Fruit fly (Drosophila melanogaster) whole organism: ENCODE measurements around the gene CG8916.

Source experiments
- CG8478 ChIP-seq: fragments of >200 bp; optimal IDR thresholded peaks from 2 replicates; lab custom pipeline; 2018; ENCODE audit warnings: inconsistent platforms
- Dll ChIP-seq: fragments of >200 bp; optimal IDR thresholded peaks from 2 replicates; lab custom pipeline; 2017
- EcR ChIP-seq, 2 experiments: fragments of >200 bp; optimal IDR thresholded peaks; 2 replicates each; lab custom pipeline; 2017; ENCODE audit warnings: missing biosample characterization in 2 of 2, missing genetic modification characterization in 2 of 2, missing genetic modification reagents in 2 of 2
- pan ChIP-seq: fragments of >200 bp; optimal IDR thresholded peaks from 2 replicates; lab custom pipeline; 2017
- psq ChIP-seq: fragments of >200 bp; optimal IDR thresholded peaks from 2 replicates; lab custom pipeline; 2017
- usp ChIP-seq: fragments of >200 bp; optimal IDR thresholded peaks from 2 replicates; lab custom pipeline; 2017; ENCODE audit warnings: missing biosample characterization, missing genetic modification characterization, mixed read lengths

- TF ChIP-seq usp (GFP tag; lab: Kevin White, UChicago) (no peak), pan (lab: Kevin White, UChicago) (no peak), psq (lab: Kevin White, UChicago) (no peak), CG8478 (lab: Kevin White, UChicago) (no peak), Dll (lab: Kevin White, UChicago) (no peak), EcR (GFP tag; optimal IDR thresholded peaks at IDR 0.05; lab: Kevin White, UChicago) (no peak)
These were observed 30.0 kb upstream of the CG8916 start, which contains the start of gene shi for dm6 chrX:15891606-15892345.
